Worm (Caenorhabditis elegans) whole organism, L3 larva: Measurements from ENCODE around the gene smf-1.

ENCODE experiments used
- ZK546.5 ChIP-seq: sonication (generic microtip); optimal IDR thresholded peaks from 2 replicates; lab custom pipeline; 2017; ENCODE audit warnings: missing biosample characterization, missing genetic modification characterization
- ama-1 ChIP-seq: fragments of 150-350 bp; optimal IDR thresholded peaks from 2 replicates; lab custom pipeline; 2018
- ceh-28 ChIP-seq: fragments of 150-350 bp; optimal IDR thresholded peaks from 2 replicates; lab custom pipeline; 2014; ENCODE audit warnings: missing biosample characterization, missing genetic modification reagents, missing genetic modification characterization
- egl-27 ChIP-seq: sonication (generic microtip); optimal IDR thresholded peaks from 4 replicates; lab custom pipeline; 2017; ENCODE audit warnings: missing biosample characterization, missing genetic modification reagents, missing genetic modification characterization
- lin-39 ChIP-seq: fragments of 150-350 bp; optimal IDR thresholded peaks from 2 replicates; lab custom pipeline; 2018; ENCODE audit warnings: missing biosample characterization, missing genetic modification reagents, missing genetic modification characterization
- nhr-11 ChIP-seq: fragments of 150-350 bp; optimal IDR thresholded peaks from 2 replicates; lab custom pipeline; 2014; ENCODE audit warnings: missing biosample characterization, missing genetic modification characterization
- nhr-12 ChIP-seq: fragments of 150-350 bp; optimal IDR thresholded peaks from 2 replicates; lab custom pipeline; 2014; ENCODE audit warnings: missing biosample characterization, missing genetic modification characterization
- nhr-43 ChIP-seq: sonication (generic microtip); optimal IDR thresholded peaks from 2 replicates; lab custom pipeline; 2016; ENCODE audit warnings: mild to moderate bottlenecking, missing genetic modification characterization, missing compliant biosample characterization; ENCODE audit not compliant: poor library complexity, severe bottlenecking
- nhr-77 ChIP-seq: fragments of 150-350 bp; optimal IDR thresholded peaks from 2 replicates; lab custom pipeline; 2014; ENCODE audit warnings: missing biosample characterization, missing genetic modification characterization
- pha-4 ChIP-seq: fragments of 150-350 bp; optimal IDR thresholded peaks from 2 replicates; lab custom pipeline; 2014; ENCODE audit warnings: missing biosample characterization, missing genetic modification reagents, missing genetic modification characterization
- sea-2 ChIP-seq: fragments of 150-350 bp; sonication (generic microtip); optimal IDR thresholded peaks from 4 replicates; lab custom pipeline; 2014; ENCODE audit warnings: missing biosample characterization, missing genetic modification reagents, missing genetic modification characterization
- skn-1 ChIP-seq: fragments of 150-350 bp; optimal IDR thresholded peaks from 2 replicates; lab custom pipeline; 2014; ENCODE audit warnings: missing biosample characterization, missing genetic modification characterization

ce11 chrX:6692896-6693295 lies 30.0 kb downstream of the smf-1 start:
- TF ChIP-seq ceh-28 (tag; lab: Kevin White, UChicago) (no peak), ama-1 (no peak), ZK546.5 (tag; lab: Kevin White, UChicago) (no peak), nhr-12 (tag; lab: Kevin White, UChicago) (no peak), lin-39 (tag; lab: Kevin White, UChicago) (no peak), skn-1 (no peak), sea-2 (GFP tag; lab: Kevin White, UChicago) (no peak), nhr-43 (tag; lab: Kevin White, UChicago) (no peak), nhr-11 (tag; lab: Kevin White, UChicago) (no peak), pha-4 (no peak), nhr-77 (tag; lab: Kevin White, UChicago) (no peak), egl-27 (tag; lab: Kevin White, UChicago) (no peak)
